Fruit fly (Drosophila melanogaster): ENCODE results near the gene AdamTS-B.

Gene AdamTS-B

dm6 chrX:5744992-5745732 lies 46.8 kb downstream of the AdamTS-B start (continued):
- TF ChIP-seq tgo (GFP tag; IDR thresholded peaks at IDR 0.05) (0 out of 3 replicates have a peak, but pooled peaks have one; percentile 18), CG1792 (GFP tag; optimal IDR thresholded peaks at IDR 0.05) (no peak), Dip2 (GFP tag; IDR thresholded peaks at IDR 0.05) (no peak), peb (GFP tag; IDR thresholded peaks at IDR 0.05) (no peak), ttk (GFP tag; IDR thresholded peaks at IDR 0.05) (no peak), salm (tag; optimal IDR thresholded peaks at IDR 0.05) (no peak), CG7786 (GFP tag; optimal IDR thresholded peaks at IDR 0.05) (no peak), en (GFP tag; optimal IDR thresholded peaks at IDR 0.05) (no peak), ase (GFP tag; IDR thresholded peaks at IDR 0.05) (no peak), pb (GFP tag; optimal IDR thresholded peaks at IDR 0.05) (no peak), maf-S (GFP tag; optimal IDR thresholded peaks at IDR 0.05) (peak; percentile 53), Stat92E (GFP tag; optimal IDR thresholded peaks at IDR 0.05) (no peak), MBD-R2 (GFP tag; IDR thresholded peaks at IDR 0.05) (peak; percentile 14; the same call in 1 of the 2 replicates), nerfin-1 (tag; optimal IDR thresholded peaks at IDR 0.05) (no peak), CG9727 (GFP tag; optimal IDR thresholded peaks at IDR 0.05) (peak; percentile 33), CG18262 (tag; optimal IDR thresholded peaks at IDR 0.05) (peak; percentile 37), Nf-YC (tag; optimal IDR thresholded peaks at IDR 0.05) (peak; percentile 29), CG14710 (tag; optimal IDR thresholded peaks at IDR 0.05) (peak; percentile 2), pfk (GFP tag; optimal IDR thresholded peaks at IDR 0.05) (no peak), Trl (optimal IDR thresholded peaks at IDR 0.05) (peak in 1 of 2 experiments; percentile 11), Trl (GFP tag; optimal IDR thresholded peaks at IDR 0.05) (no peak), jing (GFP tag; optimal IDR thresholded peaks at IDR 0.05) (no peak), CG15011 (GFP tag; optimal IDR thresholded peaks at IDR 0.05) (peak; percentile 22), odd (GFP tag; optimal IDR thresholded peaks at IDR 0.05) (no peak), toy (GFP tag; IDR thresholded peaks at IDR 0.05) (no peak), CG15269 (tag; optimal IDR thresholded peaks at IDR 0.05) (no peak), Opbp (GFP tag; IDR thresholded peaks at IDR 0.05; ENCODE audit: partially characterized antibody) (peak; percentile 37; the same call in 1 of the 3 replicates), corto (GFP tag; optimal IDR thresholded peaks at IDR 0.05) (no peak), CG17802 (tag; optimal IDR thresholded peaks at IDR 0.05) (no peak), ATbp (GFP tag; optimal IDR thresholded peaks at IDR 0.05) (no peak), ems (GFP tag; optimal IDR thresholded peaks at IDR 0.05) (no peak), CG12155 (GFP tag; optimal IDR thresholded peaks at IDR 0.05) (peak; percentile 49), fru (optimal IDR thresholded peaks at IDR 0.05) (no peak), vnd (GFP tag; IDR thresholded peaks at IDR 0.05; ENCODE audit: partially characterized antibody) (peak; percentile 65), luna (GFP tag; optimal IDR thresholded peaks at IDR 0.05) (no peak), dimm (GFP tag; IDR thresholded peaks at IDR 0.05) (no peak), bowl (GFP tag; IDR thresholded peaks at IDR 0.05) (no peak; the same call in 1 of the 2 replicates), Ptx1 (GFP tag; IDR thresholded peaks at IDR 0.05) (0 out of 2 replicates have a peak, but pooled peaks have one; percentile 35), CG14860 (GFP tag; IDR thresholded peaks at IDR 0.05; ENCODE audit: partially characterized antibody) (peak; percentile 62; the same call in 1 of the 3 replicates), Optix (GFP tag; IDR thresholded peaks at IDR 0.05) (no peak), crp (GFP tag; optimal IDR thresholded peaks at IDR 0.05) (no peak), gce (GFP tag; IDR thresholded peaks at IDR 0.05) (no peak), chinmo (GFP tag; IDR thresholded peaks at IDR 0.05; ENCODE audit: partially characterized antibody) (no peak), CG17359 (tag; optimal IDR thresholded peaks at IDR 0.05) (no peak), bsh (GFP tag; optimal IDR thresholded peaks at IDR 0.05) (no peak), twi (tag; optimal IDR thresholded peaks at IDR 0.05) (no peak), pho (GFP tag; optimal IDR thresholded peaks at IDR 0.05) (peak; percentile 33), lola (GFP tag; optimal IDR thresholded peaks at IDR 0.05) (peak in 1 of 3 experiments; percentile 24), sima (GFP tag; optimal IDR thresholded peaks at IDR 0.05) (no peak)
